Fruit fly (Drosophila melanogaster): ENCODE results near the gene Apc2.

The Apc2 gene

dm6 chr3R:24134580-24134979 is 29.2 kb upstream of the Apc2 start, which contains the start of gene Sec10 (continued):
- TF ChIP-seq CG15601 (tag; optimal IDR thresholded peaks at IDR 0.05) (no peak), CG4404 (GFP tag; IDR thresholded peaks at IDR 0.05) (no peak), CG34224 (GFP tag; IDR thresholded peaks at IDR 0.05; ENCODE audit: partially characterized antibody) (0 out of 3 replicates have a peak, but pooled peaks have one; percentile 25)

dm6 chr3R:24137311-24137945 is 26.3 kb upstream of the Apc2 start, which contains the start of gene Npc2f:
Gene Npc2f (plus strand): TSS chr3R:24137895.
- TF ChIP-seq CG13424 (tag; optimal IDR thresholded peaks at IDR 0.05) (no peak), CG34376 (GFP tag; optimal IDR thresholded peaks at IDR 0.05) (peak; percentile 55), Med (GFP tag) (peak; percentile 38), cwo (GFP tag; optimal IDR thresholded peaks at IDR 0.05) (peak; percentile 40), dimm (GFP tag; IDR thresholded peaks at IDR 0.05) (no peak), Hey (tag; optimal IDR thresholded peaks at IDR 0.05) (peak; percentile 58), exex (tag; optimal IDR thresholded peaks at IDR 0.05) (peak; percentile 98), Jarid2 (GFP tag; optimal IDR thresholded peaks at IDR 0.05) (no peak), sug (tag; optimal IDR thresholded peaks at IDR 0.05) (peak; percentile 51)

- TF ChIP-seq CG2129 (GFP tag; IDR thresholded peaks at IDR 0.05; ENCODE audit: partially characterized antibody) (no peak), bigmax (GFP tag; optimal IDR thresholded peaks at IDR 0.05) (no peak), sisA (GFP tag; IDR thresholded peaks at IDR 0.05) (no peak), CG2712 (tag; optimal IDR thresholded peaks at IDR 0.05) (no peak), lmd (GFP tag; IDR thresholded peaks at IDR 0.05) (no peak), HLH4C (GFP tag; IDR thresholded peaks at IDR 0.05; ENCODE audit: partially characterized antibody) (no peak), unc-4 (GFP tag; IDR thresholded peaks at IDR 0.05; ENCODE audit: partially characterized antibody) (no peak), CG34422 (GFP tag; IDR thresholded peaks at IDR 0.05) (no peak), az2 (GFP tag; optimal IDR thresholded peaks at IDR 0.05) (no peak), insv (GFP tag; optimal IDR thresholded peaks at IDR 0.05) (no peak), pnt (GFP tag; optimal IDR thresholded peaks at IDR 0.05) (no peak), PHDP (tag; optimal IDR thresholded peaks at IDR 0.05) (peak; percentile 18), CG12071 (GFP tag; optimal IDR thresholded peaks at IDR 0.05) (peak; percentile 25), gcm2 (GFP tag; optimal IDR thresholded peaks at IDR 0.05) (no peak), CG13296 (GFP tag; optimal IDR thresholded peaks at IDR 0.05) (peak; percentile 20), gro (GFP tag; optimal IDR thresholded peaks at IDR 0.05) (peak; percentile 33), Aef1 (GFP tag; IDR thresholded peaks at IDR 0.05) (no peak), CG10431 (GFP tag; optimal IDR thresholded peaks at IDR 0.05) (no peak), sens (GFP tag) (peak; percentile 58), CG9876 (GFP tag; optimal IDR thresholded peaks at IDR 0.05) (no peak), Dip2 (GFP tag; IDR thresholded peaks at IDR 0.05) (no peak), CG18764 (GFP tag; optimal IDR thresholded peaks at IDR 0.05) (no peak), corto (GFP tag; optimal IDR thresholded peaks at IDR 0.05) (no peak), her (GFP tag; optimal IDR thresholded peaks at IDR 0.05) (no peak), B-H2 (GFP tag; optimal IDR thresholded peaks at IDR 0.05) (peak; percentile 3), CG12659 (GFP tag; optimal IDR thresholded peaks at IDR 0.05) (no peak), inv (GFP tag; IDR thresholded peaks at IDR 0.05; ENCODE audit: partially characterized antibody) (no peak), ase (GFP tag; IDR thresholded peaks at IDR 0.05) (no peak), H15 (GFP tag; IDR thresholded peaks at IDR 0.05) (no peak), so (GFP tag; IDR thresholded peaks at IDR 0.05) (no peak), cad (GFP tag; optimal IDR thresholded peaks at IDR 0.05) (no peak), Hmx (GFP tag; optimal IDR thresholded peaks at IDR 0.05) (no peak), Antp (GFP tag; optimal IDR thresholded peaks at IDR 0.05) (no peak)
These were observed 25.0 kb upstream of the Apc2 start for dm6 chr3R:24138478-24139455.

Measured in whole organism, embryonic.